Worm (Caenorhabditis elegans) whole organism, L3 larva: Measurements from ENCODE around the gene F09G2.2.

Experiments
- aly-2 ChIP-seq: fragments of 150-350 bp; optimal IDR thresholded peaks from 2 replicates; lab custom pipeline; 2014; ENCODE audit warnings: missing biosample characterization, missing genetic modification characterization
- ama-1 ChIP-seq: fragments of 150-350 bp; optimal IDR thresholded peaks from 2 replicates; lab custom pipeline; 2018
- ceh-16 ChIP-seq: sonication (generic microtip); optimal IDR thresholded peaks from 2 replicates; lab custom pipeline; 2017; ENCODE audit warnings: missing biosample characterization, missing genetic modification characterization
- ceh-28 ChIP-seq: fragments of 150-350 bp; optimal IDR thresholded peaks from 2 replicates; lab custom pipeline; 2014; ENCODE audit warnings: missing biosample characterization, missing genetic modification reagents, missing genetic modification characterization
- egl-27 ChIP-seq: sonication (generic microtip); optimal IDR thresholded peaks from 4 replicates; lab custom pipeline; 2017; ENCODE audit warnings: missing biosample characterization, missing genetic modification reagents, missing genetic modification characterization
- egl-5 ChIP-seq: fragments of 150-350 bp; optimal IDR thresholded peaks from 2 replicates; lab custom pipeline; 2017; ENCODE audit warnings: missing biosample characterization, missing genetic modification reagents, missing genetic modification characterization, inconsistent platforms
- elt-3 ChIP-seq, 3 experiments: fragments of 150-350 bp in 1 of 3; sonication (generic microtip) in 2 of 3; optimal IDR thresholded peaks; 2 replicates in 2 of 3; 4 replicates in 1 of 3; lab custom pipeline; 2014 to 2017; ENCODE audit warnings: missing biosample characterization in 3 of 3, missing genetic modification characterization in 3 of 3
- fkh-10 ChIP-seq: sonication (generic microtip); optimal IDR thresholded peaks from 2 replicates; lab custom pipeline; 2017; ENCODE audit warnings: missing biosample characterization, missing genetic modification reagents, missing genetic modification characterization
- fos-1 ChIP-seq: fragments of 150-350 bp; optimal IDR thresholded peaks from 2 replicates; lab custom pipeline; 2014; ENCODE audit warnings: missing biosample characterization, missing genetic modification characterization
- nhr-12 ChIP-seq: fragments of 150-350 bp; optimal IDR thresholded peaks from 2 replicates; lab custom pipeline; 2014; ENCODE audit warnings: missing biosample characterization, missing genetic modification characterization
- nhr-28 ChIP-seq: fragments of 150-350 bp; optimal IDR thresholded peaks from 2 replicates; lab custom pipeline; 2014; ENCODE audit warnings: missing biosample characterization, missing genetic modification characterization
- nhr-76 ChIP-seq: fragments of 150-350 bp; sonication (generic microtip); optimal IDR thresholded peaks from 5 replicates; lab custom pipeline; 2014; ENCODE audit warnings: missing biosample characterization, missing genetic modification characterization
- pha-4 ChIP-seq: fragments of 150-350 bp; optimal IDR thresholded peaks from 2 replicates; lab custom pipeline; 2014; ENCODE audit warnings: missing biosample characterization, missing genetic modification reagents, missing genetic modification characterization
- unc-62 ChIP-seq: fragments of 150-350 bp; sonication (generic microtip); optimal IDR thresholded peaks from 4 replicates; lab custom pipeline; 2014; ENCODE audit warnings: missing biosample characterization, missing genetic modification reagents, missing genetic modification characterization

ce11 chrV:7216016-7216415 is 19.3 kb downstream of the F09G2.2 start:
- no peak for TF ChIP-seq ceh-28 (tag; lab: Kevin White, UChicago)
- no peak for TF ChIP-seq egl-27
- no peak for TF ChIP-seq fkh-10 (GFP tag; lab: Kevin White, UChicago)
- no peak for TF ChIP-seq fos-1 (tag; lab: Kevin White, UChicago)
- no peak for TF ChIP-seq nhr-28 (tag; lab: Kevin White, UChicago)
- no peak for TF ChIP-seq ceh-16 (tag; lab: Kevin White, UChicago)
- TF ChIP-seq egl-5 (tag; lab: Kevin White, UChicago), result no peak
- TF ChIP-seq unc-62 (GFP tag; lab: Kevin White, UChicago), result no peak
- TF ChIP-seq ama-1, result no peak
- no peak for TF ChIP-seq elt-3 (tag; optimal IDR thresholded peaks at IDR 0.05; lab: Kevin White, UChicago)
- no peak for TF ChIP-seq aly-2
- no peak for TF ChIP-seq pha-4 (tag; lab: Kevin White, UChicago)
- no peak for TF ChIP-seq nhr-76 (tag; lab: Kevin White, UChicago)
- no peak for TF ChIP-seq nhr-12 (tag; lab: Kevin White, UChicago)
